Worm (Caenorhabditis elegans) whole organism, L1 larva: ENCODE data around the gene ivns-1.

ENCODE experiments used
- F16B12.6 ChIP-seq: fragments of 150-350 bp; optimal IDR thresholded peaks from 2 replicates; lab custom pipeline; 2014; ENCODE audit warnings: missing biosample characterization, missing genetic modification characterization
- ama-1 ChIP-seq: fragments of 150-350 bp; optimal IDR thresholded peaks from 2 replicates; lab custom pipeline; 2014
- ceh-88 ChIP-seq: fragments of 200-800 bp; sonication (Bioruptor generic); IDR thresholded peaks from 2 replicates; pipeline ENCODE4 v1.3.6; 2022; ENCODE audit warnings: missing genetic modification characterization, missing compliant biosample characterization
- elt-2 ChIP-seq: sonication (generic microtip); optimal IDR thresholded peaks from 2 replicates; lab custom pipeline; 2016; ENCODE audit warnings: missing genetic modification characterization, mild to moderate bottlenecking, inconsistent platforms, missing compliant biosample characterization, missing genetic modification reagents
- fkh-10 ChIP-seq: sonication (generic microtip); optimal IDR thresholded peaks from 2 replicates; lab custom pipeline; 2017; ENCODE audit warnings: missing biosample characterization, missing genetic modification reagents, missing genetic modification characterization
- fos-1 ChIP-seq: fragments of 150-350 bp; optimal IDR thresholded peaks from 2 replicates; lab custom pipeline; 2014; ENCODE audit warnings: missing biosample characterization, missing genetic modification characterization
- lin-14 ChIP-seq: fragments of 200-800 bp; sonication (Bioruptor generic); optimal IDR thresholded peaks from 2 replicates; lab custom pipeline; 2018; ENCODE audit warnings: mild to moderate bottlenecking, missing genetic modification characterization, moderate library complexity, missing compliant biosample characterization
- nhr-47 ChIP-seq: sonication (generic microtip); optimal IDR thresholded peaks from 2 replicates; lab custom pipeline; 2016; ENCODE audit warnings: mild to moderate bottlenecking, missing genetic modification characterization, moderate library complexity, missing compliant biosample characterization
- snpc-4 ChIP-seq: fragments of 150-350 bp; optimal IDR thresholded peaks from 2 replicates; lab custom pipeline; 2014; ENCODE audit warnings: missing biosample characterization, missing genetic modification characterization
- tbx-2 ChIP-seq: sonication (generic microtip); optimal IDR thresholded peaks from 2 replicates; lab custom pipeline; 2016; ENCODE audit warnings: missing genetic modification characterization, missing compliant biosample characterization
- unc-62 ChIP-seq: fragments of 150-350 bp; optimal IDR thresholded peaks from 2 replicates; lab custom pipeline; 2014; ENCODE audit warnings: missing biosample characterization, missing genetic modification reagents, missing genetic modification characterization
- unc-98 ChIP-seq: fragments of 200-800 bp; sonication (Bioruptor generic); IDR thresholded peaks from 2 replicates; pipeline ENCODE4 v1.3.6; 2022; ENCODE audit warnings: missing genetic modification characterization, missing compliant biosample characterization
- zip-4 ChIP-seq: fragments of 200-800 bp; sonication (Bioruptor generic); optimal IDR thresholded peaks from 2 replicates; lab custom pipeline; 2018; ENCODE audit warnings: mild to moderate bottlenecking, missing genetic modification characterization, moderate library complexity, missing compliant biosample characterization
- ztf-4 ChIP-seq: fragments of 150-350 bp; optimal IDR thresholded peaks from 2 replicates; lab custom pipeline; 2014; ENCODE audit warnings: missing biosample characterization, missing genetic modification characterization

DNA sequence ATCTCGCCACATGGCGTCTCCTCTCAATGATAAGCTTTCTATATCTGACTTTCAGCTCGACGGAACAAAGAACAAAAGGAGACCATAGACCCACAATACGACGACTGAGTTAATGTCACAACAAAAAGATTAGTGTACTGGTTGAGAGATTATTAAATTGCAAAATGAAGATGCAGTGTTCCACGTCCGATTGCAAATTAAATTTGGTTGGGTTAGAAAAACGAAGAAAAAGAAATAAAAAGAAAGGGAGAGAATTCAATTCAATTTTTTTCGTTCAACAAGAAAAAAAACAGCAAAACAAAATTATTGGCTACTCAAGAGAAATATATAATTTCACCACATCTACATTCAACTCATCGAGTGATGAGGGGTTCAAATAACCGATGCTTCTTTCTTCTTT, 2.7 kb downstream of the ivns-1 start:
- TF ChIP-seq tbx-2 (tag; lab: Kevin White, UChicago) = no peak
- no peak for TF ChIP-seq elt-2 (tag; lab: Kevin White, UChicago)
- no peak for TF ChIP-seq ztf-4 (tag; lab: Kevin White, UChicago)
- TF ChIP-seq unc-62 (GFP tag; lab: Kevin White, UChicago) = no peak
- TF ChIP-seq ceh-88 (GFP tag; lab: Robert Waterston, UW) = no peak
- TF ChIP-seq fos-1 (tag; lab: Kevin White, UChicago) = no peak
- no peak for TF ChIP-seq F16B12.6 (tag; lab: Kevin White, UChicago)
- no peak for TF ChIP-seq zip-4 (GFP tag; lab: Kevin White, UChicago)
- no peak for TF ChIP-seq nhr-47 (tag; lab: Kevin White, UChicago)
- no peak for TF ChIP-seq ama-1 (lab: Kevin White, UChicago)
- TF ChIP-seq unc-98 (GFP tag; lab: Robert Waterston, UW) = no peak
- no peak for TF ChIP-seq snpc-4 (tag; lab: Kevin White, UChicago)
- TF ChIP-seq fkh-10 (GFP tag; lab: Kevin White, UChicago) = peak; percentile 44
- TF ChIP-seq lin-14 (GFP tag; lab: Kevin White, UChicago) = peak; percentile 49
